Fruit fly (Drosophila melanogaster) Kc167 (cell line): Measurements from ENCODE around the gene CG14062.

ENCODE experiments used
- Myc ChIP-seq: fragments of >200 bp; optimal IDR thresholded peaks from 2 replicates; lab custom pipeline; 2017; ENCODE audit warnings: missing external identifiers
- Sin3A ChIP-seq: fragments of >200 bp; optimal IDR thresholded peaks from 2 replicates; lab custom pipeline; 2018; ENCODE audit warnings: missing external identifiers
- h ChIP-seq: fragments of >200 bp; optimal IDR thresholded peaks from 3 replicates; lab custom pipeline; 2018; ENCODE audit warnings: missing external identifiers
- insv ChIP-seq: fragments of >200 bp; optimal IDR thresholded peaks from 3 replicates; lab custom pipeline; 2018; ENCODE audit warnings: missing external identifiers
- psq ChIP-seq: fragments of >200 bp; optimal IDR thresholded peaks from 2 replicates; lab custom pipeline; 2017; ENCODE audit warnings: missing external identifiers
- ttk ChIP-seq: sonication (Bioruptor generic); optimal IDR thresholded peaks from 2 replicates; lab custom pipeline; 2017; ENCODE audit warnings: missing external identifiers

CG14062 gene

DNA sequence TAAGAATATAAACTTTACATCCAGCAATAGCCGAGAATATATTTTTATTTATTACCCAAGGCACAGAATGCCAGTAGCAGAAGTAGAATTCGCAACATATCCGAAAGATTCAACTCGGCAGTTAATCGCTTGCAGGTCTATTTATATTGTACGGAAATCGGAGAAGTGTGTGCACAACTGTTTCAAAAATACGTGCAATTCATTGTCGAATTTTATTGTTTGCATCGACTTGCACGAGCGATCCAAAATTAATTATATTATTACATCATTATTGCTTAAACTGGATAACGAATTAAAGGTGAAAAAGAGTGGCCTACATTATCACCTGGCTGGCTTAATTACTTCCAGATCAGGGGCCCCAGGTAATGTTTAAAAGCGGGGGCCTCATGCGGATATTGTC is at the start of gene CG14062:
CG14062 (minus strand) TSS at position 101 of the 400 bp plus-strand sequence.
- TF ChIP-seq insv = no peak
- no peak for TF ChIP-seq Sin3A (lab: Kevin White, UChicago)
- TF ChIP-seq ttk = no peak

DNA sequence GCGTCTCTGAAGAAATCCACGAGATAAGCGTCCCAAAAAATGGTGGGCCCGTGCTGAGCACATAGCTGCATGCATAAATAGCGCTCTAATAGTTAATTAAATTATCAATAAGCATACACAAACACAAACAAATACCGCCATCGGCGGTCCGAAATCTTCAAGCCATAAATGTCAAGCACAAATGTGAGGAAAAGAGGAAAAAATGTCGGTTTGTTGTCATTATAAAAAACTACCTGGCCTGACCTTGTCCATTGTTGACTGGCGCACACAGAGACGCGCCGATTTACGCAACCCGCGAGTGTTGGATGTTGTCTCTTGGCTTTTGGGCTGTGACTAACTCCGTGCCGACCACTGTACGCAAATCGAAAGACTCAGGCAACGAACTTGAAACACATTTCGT is 45.3 kb upstream of the CG14062 start:
- TF ChIP-seq psq (no peak), Myc (lab: Kevin White, UChicago) (no peak), ttk (no peak), insv (no peak), h (no peak), Sin3A (lab: Kevin White, UChicago) (no peak)

DNA sequence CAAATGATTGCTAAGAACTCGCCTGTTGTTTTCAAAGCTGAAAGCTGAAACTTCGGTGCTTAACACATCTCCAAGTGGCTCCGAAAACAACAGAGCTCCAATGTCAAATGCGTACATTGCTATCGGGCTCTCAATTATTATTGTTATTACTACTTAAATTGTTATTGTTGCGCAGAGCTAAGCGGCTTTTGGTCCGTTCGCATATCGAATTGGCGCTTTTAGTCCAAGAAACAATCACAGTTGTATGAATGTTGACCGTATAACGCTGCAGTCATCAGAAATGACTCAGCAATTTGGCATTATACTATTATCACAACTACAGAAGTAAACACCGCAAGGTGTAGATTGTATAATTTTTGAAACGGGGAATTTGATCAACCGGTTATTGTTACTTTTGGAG is 42.9 kb upstream of the CG14062 start:
- no peak for TF ChIP-seq Myc (lab: Kevin White, UChicago)
- no peak for TF ChIP-seq Sin3A (lab: Kevin White, UChicago)
- no peak for TF ChIP-seq insv
- TF ChIP-seq ttk = no peak
- no peak for TF ChIP-seq psq
- no peak for TF ChIP-seq h

DNA sequence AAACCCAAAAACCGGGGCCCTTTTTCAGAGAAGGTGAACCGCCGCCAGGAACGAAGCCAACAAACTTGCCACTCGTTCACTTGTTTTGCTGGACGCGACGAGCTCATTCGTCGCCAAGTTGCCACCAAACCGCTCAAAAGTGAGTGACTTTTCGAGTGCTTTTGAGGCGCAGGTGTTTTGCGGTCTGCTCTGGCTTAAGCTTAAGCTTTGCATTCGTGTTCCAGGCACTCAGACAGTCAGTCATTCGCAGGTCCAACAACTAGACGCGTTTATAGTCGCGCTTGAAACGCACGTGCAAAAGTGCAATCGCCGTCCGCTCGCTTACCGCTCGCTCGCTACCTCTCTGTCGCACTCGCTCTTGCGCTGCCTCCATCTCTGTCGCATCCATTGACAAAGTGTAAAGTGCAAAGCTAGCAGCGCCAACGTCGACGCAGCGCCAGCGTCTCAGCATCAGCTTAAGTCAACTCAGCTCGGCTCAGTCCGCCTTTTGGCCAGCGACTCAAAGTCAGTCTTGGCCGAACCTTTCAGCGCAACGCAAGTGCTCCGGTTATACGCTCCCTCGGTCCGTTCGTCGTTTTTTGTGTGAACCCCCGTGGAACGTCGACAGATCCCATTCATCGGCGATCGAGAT is 39.3 kb upstream of the CG14062 start:
- TF ChIP-seq h = no peak
- no peak for TF ChIP-seq ttk
- TF ChIP-seq insv = no peak
- no peak for TF ChIP-seq psq
- TF ChIP-seq Myc (lab: Kevin White, UChicago) = no peak
- TF ChIP-seq Sin3A (lab: Kevin White, UChicago) = no peak

DNA sequence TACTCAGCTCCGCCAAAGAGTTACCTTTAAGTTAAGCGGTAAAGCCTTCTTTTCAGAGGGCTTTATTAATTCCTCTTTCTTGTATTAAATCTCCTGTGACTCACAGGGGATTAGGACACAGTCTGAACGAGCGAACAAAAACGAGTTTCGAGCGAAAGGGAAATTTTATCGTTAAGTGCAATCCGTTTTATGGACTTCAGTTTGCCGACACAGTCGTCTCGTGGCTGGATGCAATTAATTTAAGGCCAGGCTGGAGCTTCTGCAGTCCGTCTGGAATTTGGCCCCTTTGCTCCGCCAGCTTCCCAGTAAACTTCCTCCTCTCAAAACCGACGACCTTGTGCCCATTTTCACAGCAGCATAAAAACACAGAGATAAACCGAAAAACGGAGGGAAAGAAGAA is 36.9 kb upstream of the CG14062 start:
- TF ChIP-seq insv = no peak
- TF ChIP-seq psq = no peak
- TF ChIP-seq Myc (lab: Kevin White, UChicago) = no peak
- TF ChIP-seq h = no peak
- TF ChIP-seq Sin3A (lab: Kevin White, UChicago) = no peak

DNA sequence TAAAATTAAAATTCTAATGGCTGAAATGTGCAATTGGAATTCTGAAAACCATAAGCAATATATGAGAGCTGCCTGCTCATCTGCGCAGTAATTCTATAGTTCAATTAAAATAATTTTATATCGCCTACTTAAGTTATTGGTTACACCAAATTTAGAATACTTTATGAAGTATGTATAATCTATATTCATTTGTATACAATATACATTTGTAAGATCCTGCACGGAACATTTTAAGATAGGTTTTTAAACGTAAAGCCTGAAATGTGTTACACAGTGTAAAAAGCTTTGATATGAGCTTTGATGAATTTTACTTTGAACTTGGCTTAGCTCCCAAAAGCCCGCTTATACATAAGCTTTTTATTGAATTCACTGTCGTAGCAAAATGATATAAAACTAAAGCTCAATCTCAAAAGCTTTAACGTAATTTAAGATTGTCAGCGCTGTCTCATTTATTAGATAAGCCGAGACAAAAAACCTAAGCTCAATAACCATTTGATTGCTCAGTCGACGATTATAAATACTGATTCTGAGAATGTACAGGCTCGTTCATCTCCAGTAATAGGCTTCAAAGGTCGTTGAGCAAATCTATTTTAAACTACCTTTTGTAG is 34.9 kb upstream of the CG14062 start:
- TF ChIP-seq Sin3A (lab: Kevin White, UChicago) (no peak), ttk (no peak), h (no peak), psq (no peak), insv (no peak), Myc (lab: Kevin White, UChicago) (no peak)

DNA sequence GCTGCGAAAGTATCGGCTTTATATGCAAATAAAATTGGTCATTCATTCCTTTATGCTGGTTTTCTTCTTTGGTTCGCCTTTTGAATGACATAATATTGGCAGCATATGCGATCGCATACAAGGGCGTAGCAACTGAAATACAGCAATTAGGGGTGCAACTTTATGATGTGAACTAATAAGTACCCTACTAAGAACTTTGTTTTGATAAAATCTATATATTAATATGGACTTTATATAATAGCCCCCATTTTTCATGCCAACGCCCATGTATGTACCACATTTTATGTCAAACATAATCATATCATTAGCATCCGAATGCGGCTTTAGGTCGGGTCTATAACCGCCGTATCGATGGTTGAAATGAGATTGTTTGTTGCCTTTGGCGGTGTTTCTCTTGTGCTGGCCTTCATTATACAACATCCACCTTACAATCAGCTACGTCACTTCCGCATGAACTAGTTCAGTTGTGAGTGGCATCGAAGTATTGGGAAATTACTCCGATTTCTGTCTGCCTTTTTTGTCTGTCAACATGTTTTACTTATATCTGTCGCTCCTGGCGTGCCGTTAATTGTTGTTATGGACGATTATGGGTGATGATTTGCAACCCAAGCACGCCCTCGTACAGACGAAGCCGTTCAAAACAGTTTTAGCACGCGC is 34.3 kb upstream of the CG14062 start:
- TF ChIP-seq h (no peak), psq (no peak), insv (no peak), Myc (lab: Kevin White, UChicago) (no peak), Sin3A (lab: Kevin White, UChicago) (no peak), ttk (no peak)

DNA sequence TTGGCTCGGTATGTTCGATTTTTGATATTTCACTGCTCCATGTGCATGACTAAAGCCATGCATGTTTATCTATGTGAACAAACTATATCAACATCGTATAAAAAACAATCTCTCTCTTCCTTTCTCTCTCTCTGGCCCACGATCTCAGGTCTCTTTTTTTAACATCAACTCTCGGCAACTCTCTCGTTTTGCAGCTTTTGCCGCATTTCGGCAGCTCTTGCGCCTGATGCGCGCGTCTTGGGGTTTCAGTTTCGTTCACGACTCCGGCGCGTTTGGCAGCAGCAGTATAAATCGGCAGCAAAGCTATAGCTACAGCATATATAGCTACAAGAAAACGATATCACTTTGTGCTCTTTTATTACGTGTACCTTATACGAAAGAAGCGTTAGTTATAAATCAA is 32.1 kb upstream of the CG14062 start, which contains the start of gene snu:
snu (plus strand) TSS at position 254 of the 400 bp plus-strand sequence.
- TF ChIP-seq ttk (no peak), Myc (lab: Kevin White, UChicago) (no peak), Sin3A (lab: Kevin White, UChicago) (no peak), psq (no peak), insv (no peak), h (no peak)

DNA sequence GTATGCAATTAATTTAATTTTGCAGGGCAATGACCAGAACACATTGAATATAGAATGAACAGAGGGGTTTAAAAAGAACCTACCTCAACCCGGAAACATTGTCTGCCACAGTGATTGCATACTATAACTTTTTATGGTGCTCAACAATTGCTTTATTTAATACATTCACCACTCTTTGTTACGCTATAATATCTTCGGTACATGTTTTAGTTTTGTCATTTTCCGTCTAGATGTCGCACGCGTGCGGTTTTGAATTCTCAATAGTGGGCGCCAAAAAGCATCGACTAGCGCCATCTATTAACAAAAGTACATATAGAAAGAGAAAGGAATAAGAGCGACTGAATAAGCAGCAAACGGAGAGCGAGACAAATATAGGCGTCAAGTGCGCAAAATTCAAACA is 29.4 kb upstream of the CG14062 start:
- no peak for TF ChIP-seq psq
- no peak for TF ChIP-seq ttk
- TF ChIP-seq Myc (lab: Kevin White, UChicago) = no peak
- no peak for TF ChIP-seq insv
- no peak for TF ChIP-seq h
- no peak for TF ChIP-seq Sin3A (lab: Kevin White, UChicago)

DNA sequence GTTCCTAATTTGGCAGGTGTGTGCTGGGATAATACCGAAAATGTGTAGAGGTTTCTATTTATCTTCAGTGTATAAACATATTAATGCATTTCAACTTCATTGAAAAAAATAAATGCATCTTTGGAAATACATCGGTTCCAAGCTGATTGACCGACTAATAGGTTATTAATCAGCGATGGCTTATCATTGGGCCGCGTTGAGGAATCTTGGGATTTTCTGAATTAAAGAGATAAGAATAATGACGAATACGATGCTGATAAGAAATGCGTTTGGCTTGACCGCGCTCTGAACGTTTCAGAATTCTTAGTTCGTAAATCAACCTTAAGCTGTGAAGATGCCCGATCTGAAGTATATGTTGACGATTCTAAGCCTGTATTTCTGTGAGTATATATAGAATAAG is 27.7 kb upstream of the CG14062 start, which contains the start of gene Sid:
Sid (plus strand) TSS at position 301 of the 400 bp plus-strand sequence.
- no peak for TF ChIP-seq psq
- TF ChIP-seq h = no peak
- no peak for TF ChIP-seq Sin3A (lab: Kevin White, UChicago)
- TF ChIP-seq insv = no peak
- TF ChIP-seq Myc (lab: Kevin White, UChicago) = no peak
- no peak for TF ChIP-seq ttk

DNA sequence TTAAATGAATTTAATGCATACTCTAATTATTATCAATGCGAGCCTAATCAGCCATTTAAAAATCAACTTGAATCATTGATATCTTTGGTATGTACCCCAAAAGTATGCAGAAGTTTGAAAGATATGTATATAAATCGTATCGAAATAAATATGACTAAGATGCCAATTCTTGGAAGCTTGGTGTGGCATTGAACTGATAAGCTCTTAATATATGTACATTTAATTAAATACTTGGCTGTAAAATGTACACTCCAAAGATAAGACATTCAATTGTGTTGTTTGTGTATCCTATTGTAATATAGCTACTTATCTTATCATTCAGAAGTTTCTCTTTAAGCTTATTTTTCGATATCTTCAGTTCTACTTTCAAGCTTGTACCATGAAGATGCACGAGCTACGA is 26.2 kb upstream of the CG14062 start, which contains the start of gene CG33346:
CG33346 (plus strand) TSS at position 380 of the 400 bp plus-strand sequence.
- TF ChIP-seq psq (no peak), Sin3A (lab: Kevin White, UChicago) (no peak)

DNA sequence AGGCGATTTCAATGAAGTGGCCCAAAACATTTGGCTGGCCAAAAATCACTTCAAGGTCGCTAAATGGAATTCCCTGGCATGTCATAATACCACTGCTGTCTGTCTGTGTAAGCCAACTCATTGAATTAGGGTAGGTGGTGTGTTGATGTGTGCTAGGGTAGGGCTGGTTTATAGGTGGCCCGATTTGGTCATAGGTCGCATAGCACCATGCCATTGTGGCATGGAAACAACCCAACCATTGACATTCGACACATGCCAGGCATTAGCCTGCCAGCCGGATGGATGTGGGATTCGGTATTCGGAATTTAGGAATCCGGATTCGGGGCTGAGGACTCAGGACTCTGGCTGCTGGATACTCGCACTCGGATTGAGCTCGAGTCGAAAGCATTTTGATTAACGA is 20.3 kb upstream of the CG14062 start:
- no peak for TF ChIP-seq psq
- TF ChIP-seq Sin3A (lab: Kevin White, UChicago) = no peak
- no peak for TF ChIP-seq insv
- no peak for TF ChIP-seq Myc (lab: Kevin White, UChicago)
- TF ChIP-seq ttk = no peak
- TF ChIP-seq h = no peak

DNA sequence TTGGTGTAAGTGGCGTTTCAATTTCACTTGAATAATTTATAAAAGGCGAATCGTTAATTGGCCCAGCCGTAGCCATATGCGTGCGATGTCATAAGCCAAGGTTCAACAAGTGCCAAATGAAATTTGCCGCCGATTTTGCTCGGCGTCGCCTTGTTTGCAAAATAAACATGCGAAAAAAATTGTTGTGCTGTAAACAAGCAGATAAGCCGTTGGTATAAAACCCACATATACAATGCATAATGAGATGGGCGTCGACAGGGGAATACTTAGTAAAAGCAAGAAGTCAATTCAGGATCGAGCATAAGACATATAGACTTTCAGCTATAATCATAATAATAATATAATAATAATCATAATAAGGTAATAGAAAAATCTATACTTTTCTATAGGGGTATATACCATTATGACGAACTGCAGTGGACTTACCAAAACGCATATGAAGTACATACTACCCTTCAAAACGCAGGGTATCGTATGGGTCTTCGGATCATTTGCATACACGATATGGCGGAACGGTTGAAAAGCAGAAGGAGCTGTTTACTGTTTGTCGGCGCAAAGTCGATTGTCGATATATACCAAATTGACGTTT is 13.5 kb upstream of the CG14062 start:
- TF ChIP-seq h = no peak
- TF ChIP-seq ttk = no peak
- TF ChIP-seq psq = no peak
- TF ChIP-seq Sin3A (lab: Kevin White, UChicago) = no peak
